Fruit fly (Drosophila melanogaster) whole organism, larva: ENCODE data around the gene CG14856.

Experiments used
- noc ChIP-seq: fragments of 200-800 bp; sonication (Bioruptor generic); optimal IDR thresholded peaks from 3 replicates; lab custom pipeline; 2019; ENCODE audit warnings: missing biosample characterization, mild to moderate bottlenecking, missing genetic modification characterization, moderate library complexity

Gene CG14856

DNA sequence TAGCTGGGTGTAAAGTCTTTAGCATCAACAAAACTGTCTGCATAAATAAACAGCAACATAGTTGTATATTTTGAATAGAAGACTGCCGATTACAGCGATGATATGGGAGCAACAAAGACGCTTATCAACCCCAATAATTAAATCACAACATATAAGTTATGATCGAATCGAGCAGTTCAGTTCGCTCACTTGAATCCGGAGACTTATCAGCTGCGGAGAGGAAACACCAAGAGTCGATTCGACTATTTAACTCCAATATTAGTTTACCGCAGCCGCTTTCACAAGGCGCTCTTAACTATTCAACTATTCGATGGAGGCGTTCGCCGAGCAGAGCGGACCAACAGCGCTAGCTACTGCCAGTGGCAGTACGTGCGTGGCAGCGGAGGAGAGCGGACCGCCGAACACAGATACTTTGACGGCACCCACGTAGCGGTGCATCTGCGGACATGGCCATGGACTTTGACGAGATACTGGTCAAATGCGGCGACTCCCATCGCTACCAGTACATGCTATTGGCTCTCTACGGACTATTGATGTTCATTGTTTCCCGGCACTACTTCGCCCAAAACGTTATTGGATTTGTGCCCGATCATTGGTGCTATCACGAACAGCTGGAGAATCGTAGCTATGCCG lies at the start of gene CG14856:
CG14856 (plus strand) TSS at position 361 of the 633 bp plus-strand sequence.
- TF ChIP-seq noc (tag; lab: Kevin White, UChicago), result peak; percentile 55

DNA sequence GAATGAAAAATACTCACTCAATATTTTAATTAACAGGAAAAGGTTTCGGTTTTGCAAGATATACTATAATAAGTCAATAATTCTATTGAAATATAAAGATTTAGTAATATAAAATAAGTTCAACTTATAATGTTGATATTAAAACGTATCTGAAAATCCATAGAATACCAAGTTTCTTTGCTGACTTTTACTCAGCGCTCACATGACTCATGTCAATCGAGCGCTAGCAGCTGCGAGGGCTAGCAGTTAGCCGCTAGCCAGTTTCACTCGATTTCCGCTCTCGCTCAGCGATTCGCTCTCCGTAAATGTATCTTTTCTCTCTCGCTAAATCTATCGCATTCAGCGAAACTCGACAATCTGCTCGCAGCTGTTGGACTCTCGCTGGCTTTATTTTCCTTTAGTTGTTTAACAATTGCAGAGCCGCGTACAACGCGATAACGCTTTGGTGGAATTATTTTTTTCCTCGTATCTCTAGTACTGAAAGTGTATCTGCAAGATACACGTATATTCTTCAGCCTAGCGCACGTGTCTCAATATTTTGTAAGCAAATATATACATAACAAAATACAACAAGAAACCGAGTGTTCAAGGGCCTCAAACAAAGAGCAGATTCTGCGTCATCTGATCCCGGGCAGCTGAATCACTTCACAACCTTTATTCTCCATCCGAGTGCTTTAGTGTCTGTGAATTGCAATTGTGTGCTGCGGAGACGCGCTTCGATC lies 49.5 kb upstream of the CG14856 start:
- TF ChIP-seq noc (tag; lab: Kevin White, UChicago), result peak; percentile 79

DNA sequence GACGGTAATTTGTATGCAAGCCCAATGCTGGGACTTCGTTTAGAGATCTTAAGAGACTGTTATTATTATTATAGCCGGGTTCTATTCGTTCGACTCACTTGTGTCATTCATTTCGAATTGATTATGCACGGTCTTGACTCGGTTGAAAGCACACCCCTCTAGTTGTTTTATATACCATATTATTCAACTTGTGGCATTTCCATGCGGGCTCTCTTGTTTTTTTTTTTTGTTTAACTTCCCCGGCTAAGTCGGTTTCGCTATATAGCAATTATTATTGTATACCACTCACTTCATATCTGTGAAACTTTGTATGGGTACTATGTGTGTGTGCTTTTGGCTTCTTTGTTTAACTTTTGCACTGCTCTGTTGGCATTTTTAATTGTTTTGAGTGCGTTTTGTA lies 47.8 kb upstream of the CG14856 start, which contains the start of gene smp-30:
smp-30 (minus strand) TSS at position 224 of the 400 bp plus-strand sequence.
- TF ChIP-seq noc (tag; lab: Kevin White, UChicago), result no peak

DNA sequence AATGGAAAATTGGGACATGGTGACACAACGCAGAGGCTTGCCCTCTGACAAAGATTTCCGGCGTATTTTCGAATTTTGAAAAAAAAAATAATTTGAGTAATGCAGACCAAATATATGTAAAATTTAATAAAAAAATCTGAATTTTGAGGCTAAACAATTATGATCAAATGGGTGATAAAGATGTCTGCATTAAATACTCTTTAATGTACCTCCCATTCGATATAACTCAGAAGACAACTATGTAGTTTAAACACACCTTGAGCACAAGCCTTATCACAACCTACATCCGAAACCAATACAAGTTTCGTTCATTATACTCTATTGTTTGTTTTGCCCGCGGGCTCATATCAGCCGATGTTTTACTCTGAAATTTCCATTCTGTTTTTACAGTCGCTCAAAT lies 44.4 kb upstream of the CG14856 start, which contains the start of gene CG7362:
CG7362 (minus strand) TSS at position 101 of the 400 bp plus-strand sequence.
- no peak for TF ChIP-seq noc (tag; lab: Kevin White, UChicago)

DNA sequence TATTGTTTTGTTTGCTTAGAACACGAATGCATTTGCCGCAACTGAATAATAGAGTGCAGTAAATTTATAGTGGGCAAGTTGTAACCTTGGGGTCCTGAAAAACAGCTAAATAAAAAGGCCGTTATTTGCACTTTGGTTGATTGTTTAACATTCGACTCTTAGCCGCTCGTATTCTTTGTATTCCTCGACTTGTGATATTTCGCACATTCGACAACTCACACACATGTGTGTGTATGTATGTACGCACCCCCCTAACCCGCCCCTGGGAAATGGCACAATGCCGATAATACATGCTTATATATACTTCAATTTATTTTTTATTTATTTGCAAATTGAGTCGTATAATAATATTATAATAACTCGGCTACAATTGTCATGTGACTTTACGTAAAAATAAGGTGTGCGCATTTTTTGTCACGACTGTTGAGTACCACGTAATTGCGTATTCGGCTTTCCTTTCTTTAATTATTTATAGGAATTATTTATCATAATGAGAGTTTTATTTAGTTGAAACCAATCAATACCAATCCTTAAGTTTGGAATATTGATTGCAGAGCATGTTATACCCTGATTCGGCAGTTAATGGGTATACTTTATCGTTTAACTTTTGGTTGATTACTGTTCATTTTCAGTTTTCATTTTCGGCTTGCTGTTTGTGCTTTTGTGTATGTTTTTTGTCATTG lies 43.8 kb upstream of the CG14856 start:
- TF ChIP-seq noc (tag; lab: Kevin White, UChicago), result no peak

DNA sequence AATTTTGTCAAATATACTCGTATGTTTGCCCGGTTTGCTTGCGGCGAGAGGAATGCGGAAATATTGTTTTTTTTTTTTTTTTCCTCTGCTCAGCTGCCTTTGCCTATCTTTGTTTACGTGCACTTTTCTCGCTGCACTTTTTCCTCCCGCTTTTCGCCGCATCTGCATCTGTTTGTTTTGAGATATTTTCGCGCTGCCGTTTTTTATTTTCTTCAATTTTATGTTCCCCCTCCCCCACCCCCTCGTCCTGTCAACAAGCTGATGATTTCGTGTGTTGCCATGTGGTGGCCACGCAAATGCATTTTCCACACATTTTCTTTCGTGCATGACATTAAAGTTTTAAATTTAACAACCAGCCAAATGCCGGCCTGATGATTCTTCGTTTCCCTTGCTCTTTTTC lies 42.7 kb upstream of the CG14856 start:
- no peak for TF ChIP-seq noc (tag; lab: Kevin White, UChicago)

DNA sequence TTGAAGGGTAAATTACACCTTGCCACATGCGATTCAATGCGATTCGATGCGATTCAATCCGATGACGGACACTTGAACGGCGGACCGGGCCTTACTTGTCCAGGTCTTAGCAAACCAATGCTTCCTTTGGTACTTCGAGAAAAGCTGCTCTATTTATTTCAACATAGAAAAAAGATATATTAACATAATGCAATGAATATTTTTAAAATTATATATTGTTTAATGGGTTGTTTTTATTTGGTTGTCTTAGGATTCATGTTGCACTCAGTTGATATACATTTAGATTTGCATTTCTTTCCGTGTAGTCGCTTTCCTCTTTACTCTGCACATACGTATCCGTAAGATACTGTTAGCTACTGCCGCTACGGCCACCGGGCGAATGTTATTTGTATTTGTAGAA lies 40.5 kb upstream of the CG14856 start:
- TF ChIP-seq noc (tag; lab: Kevin White, UChicago), result no peak

DNA sequence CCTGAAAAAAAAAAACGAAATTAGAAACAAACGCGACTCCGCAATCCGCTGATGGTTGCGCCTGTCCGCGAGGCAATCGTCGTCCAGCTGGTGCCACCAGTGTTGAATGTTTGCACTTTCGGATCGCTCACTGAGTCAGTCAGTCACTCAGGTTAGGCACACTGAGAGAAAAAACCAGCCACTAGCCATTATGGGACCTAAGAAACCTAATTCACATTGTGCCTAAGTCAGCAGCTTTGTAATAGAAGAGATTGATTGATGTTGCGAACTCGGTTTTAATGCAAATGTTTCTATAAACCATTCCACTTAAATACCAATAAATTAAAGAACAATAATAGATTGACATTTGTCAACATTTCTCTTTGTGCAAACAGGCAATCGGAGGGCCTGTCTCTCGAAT lies 37.7 kb upstream of the CG14856 start:
- TF ChIP-seq noc (tag; lab: Kevin White, UChicago), result no peak

DNA sequence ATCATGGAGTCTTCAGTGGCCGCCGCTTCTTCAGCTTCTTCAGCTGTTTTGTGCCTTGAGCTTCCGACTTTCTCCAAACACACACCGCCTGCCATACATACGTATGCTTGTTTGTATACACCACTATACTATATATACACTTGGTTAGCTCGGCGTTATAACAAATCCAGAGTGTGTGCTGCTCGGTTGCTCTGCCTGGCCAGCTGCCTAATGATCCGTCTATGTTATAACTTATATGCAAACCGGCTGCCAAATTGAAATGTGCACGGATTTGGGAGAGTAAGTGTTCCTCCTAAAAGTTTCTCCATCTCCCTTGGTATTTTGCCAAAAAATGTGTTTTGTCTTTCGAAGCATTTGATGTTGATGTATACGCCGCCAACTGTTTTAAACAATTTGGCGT lies 35.3 kb upstream of the CG14856 start:
- no peak for TF ChIP-seq noc (tag; lab: Kevin White, UChicago)

DNA sequence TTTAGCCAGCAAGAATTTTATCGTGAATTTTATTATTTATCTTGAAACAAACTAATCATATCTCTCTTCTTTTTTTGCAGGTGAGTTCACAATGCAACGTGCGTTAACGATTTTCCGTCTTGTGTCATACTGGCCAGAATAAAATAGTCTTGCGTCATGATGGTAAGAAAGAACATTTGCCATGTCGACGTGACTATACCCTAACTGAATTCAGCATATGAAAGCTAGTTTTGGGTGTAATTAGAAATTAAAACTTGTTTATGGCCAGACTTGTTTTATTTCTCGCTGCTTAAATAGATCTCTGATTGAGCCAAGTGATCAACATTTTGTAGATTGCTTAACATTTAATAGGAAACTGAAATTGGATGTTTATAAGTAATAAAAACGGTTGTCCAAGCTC lies 34.7 kb upstream of the CG14856 start:
- TF ChIP-seq noc (tag; lab: Kevin White, UChicago), result no peak

DNA sequence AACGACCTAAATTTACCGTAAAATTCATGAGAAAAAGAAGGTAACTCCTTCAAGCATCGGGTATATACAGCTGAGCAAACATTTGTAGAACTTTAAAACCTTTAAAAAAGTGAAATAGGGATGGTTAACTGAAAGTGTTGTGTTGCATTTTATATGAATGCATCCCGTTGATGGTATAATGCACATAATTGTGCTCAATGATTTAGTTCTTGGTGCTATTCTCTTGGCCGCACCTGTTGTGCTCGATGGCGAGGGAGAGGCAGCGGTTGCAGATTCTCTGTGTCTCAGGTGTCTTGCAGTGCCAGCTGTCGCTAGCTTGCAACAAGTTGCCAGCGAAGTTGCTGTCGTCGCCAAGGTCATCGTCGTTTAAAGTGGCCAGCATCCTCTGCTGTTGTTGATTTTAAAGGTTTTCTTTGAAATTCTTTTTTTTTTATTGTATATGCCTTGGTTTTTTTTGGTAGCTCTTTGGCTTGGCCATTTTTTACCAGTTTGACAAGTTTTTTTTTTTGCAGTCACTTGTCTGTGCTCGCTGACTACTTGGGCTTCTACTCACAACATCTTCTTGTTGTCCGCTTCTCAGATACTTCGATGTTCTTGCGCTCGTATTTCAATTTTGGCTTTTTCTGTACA lies 33.3 kb upstream of the CG14856 start:
- TF ChIP-seq noc (tag; lab: Kevin White, UChicago), result no peak

DNA sequence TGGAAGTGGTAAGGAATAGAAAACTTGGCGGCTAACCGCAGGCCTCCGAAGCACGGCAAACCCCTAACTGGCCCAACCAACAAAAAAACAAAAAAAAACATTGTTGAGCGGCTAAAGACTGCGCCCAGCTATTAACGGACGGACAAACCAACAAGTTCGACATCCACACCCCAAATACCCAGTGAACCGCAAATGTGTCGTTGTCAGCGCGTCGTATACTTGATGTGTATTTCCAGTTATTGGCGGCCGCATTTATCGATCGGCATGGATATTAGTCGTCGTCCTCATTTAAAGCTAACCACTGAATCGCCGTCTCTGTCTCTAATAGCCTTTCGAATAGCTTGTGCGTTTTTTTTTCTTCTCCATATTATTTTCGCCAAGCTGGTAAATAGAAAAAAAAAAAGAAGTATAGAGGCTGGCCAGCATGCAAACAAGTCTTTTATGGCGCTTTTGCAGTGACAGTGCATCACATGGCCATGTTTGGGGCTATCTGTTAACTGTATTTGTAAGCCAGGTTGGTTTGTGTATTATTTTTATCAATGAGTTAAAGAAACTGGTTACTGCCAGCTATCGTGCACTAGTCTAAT lies 32.3 kb upstream of the CG14856 start:
- TF ChIP-seq noc (tag; lab: Kevin White, UChicago), result no peak

DNA sequence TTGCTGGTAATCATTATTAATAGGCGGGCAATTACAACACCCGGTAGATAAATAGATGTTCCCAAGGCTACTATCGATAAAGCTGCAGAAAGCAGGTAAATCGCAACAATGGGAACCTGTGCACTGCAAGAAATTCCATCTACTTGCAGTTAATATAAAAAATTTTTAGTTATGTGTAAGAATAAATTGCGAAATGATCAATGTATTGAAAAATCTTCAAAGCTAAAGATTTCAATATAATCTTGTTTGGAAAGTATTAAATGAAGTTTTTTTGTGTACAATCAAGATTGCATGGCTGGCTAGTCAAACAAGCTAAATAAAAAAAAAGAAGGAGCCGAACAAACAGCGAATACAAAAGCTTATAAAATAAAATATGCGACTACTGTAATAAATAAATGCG lies 23.4 kb upstream of the CG14856 start:
- no peak for TF ChIP-seq noc (tag; lab: Kevin White, UChicago)

DNA sequence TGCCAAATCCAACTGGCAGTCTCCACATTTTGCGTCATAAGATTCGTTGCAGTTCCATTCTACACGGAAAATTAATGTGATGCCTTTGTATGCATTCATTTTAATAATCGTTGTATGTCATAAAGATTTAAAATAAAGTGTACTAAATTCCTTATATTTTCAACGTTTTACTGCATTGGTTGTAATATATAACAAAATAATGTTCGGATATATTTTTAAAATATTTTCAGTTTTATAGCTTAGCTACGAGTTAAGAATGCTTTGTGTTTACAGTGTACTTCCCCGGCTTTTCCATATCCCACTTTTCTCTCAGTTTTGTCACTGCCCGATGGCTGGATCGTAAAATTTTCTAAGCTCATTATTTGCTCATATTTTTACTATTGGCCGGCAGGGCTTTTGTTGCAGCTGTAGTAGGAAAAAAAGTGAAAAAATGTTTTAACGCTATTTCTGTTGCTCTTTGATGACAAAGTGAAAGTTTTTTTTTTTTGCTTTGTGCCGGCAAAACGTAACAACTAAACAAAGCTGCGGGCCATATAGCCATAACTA lies 19.0 kb upstream of the CG14856 start:
- TF ChIP-seq noc (tag; lab: Kevin White, UChicago), result no peak

DNA sequence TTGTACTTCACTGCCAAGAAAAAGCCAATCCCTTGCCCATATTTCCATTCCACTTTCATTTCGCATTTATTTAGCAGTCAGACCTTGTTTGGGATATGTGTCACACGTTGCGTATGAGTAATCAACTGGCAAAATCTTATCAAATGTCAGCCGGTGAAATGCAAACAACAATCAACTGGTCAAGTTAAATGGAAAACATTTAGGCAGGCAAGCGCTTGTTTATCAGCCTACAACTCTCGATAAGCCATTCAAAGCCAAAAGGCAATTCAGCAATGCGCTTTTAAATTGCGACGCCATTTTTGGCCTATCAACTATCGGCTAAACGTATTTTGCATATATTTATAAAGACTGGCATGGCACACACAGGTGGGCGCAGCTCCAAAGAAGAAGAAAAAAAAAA lies 18.0 kb upstream of the CG14856 start:
- TF ChIP-seq noc (tag; lab: Kevin White, UChicago), result peak; percentile 38
